Fruit fly (Drosophila melanogaster): ENCODE data around the gene mora.

DNA sequence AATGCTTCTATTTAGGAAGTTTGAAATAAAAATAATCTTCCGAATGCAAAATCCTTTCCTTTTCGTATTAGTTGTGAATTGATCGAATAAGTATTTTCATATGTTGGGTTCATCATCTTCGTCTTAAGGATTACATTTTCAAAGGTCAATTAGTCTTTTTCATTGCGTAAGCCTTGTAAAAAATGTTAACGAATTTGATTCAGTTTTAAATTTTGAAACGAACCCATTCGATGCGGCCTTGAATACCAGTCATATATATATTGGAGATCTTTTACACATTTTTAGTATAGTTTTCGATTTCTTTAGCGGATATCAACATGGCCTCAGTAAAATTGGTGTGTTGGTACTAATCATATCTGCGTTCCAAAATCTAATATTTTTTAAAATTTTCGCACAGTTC lies 42.5 kb downstream of the mora start, which contains the start of gene Acp95EF:
- TF ChIP-seq kay (GFP tag; ENCODE audit: borderline replicate concordance) (peak; percentile 71), cic (GFP tag; optimal IDR thresholded peaks at IDR 0.05) (no peak), Crg-1 (GFP tag; optimal IDR thresholded peaks at IDR 0.05) (no peak), CG14711 (tag; optimal IDR thresholded peaks at IDR 0.05) (no peak), CG11617 (GFP tag; optimal IDR thresholded peaks at IDR 0.05) (no peak), CG1620 (GFP tag; optimal IDR thresholded peaks at IDR 0.05) (no peak), CG7045 (GFP tag; optimal IDR thresholded peaks at IDR 0.05) (no peak), bab1 (GFP tag; optimal IDR thresholded peaks at IDR 0.05) (no peak), CG33017 (tag; optimal IDR thresholded peaks at IDR 0.05) (no peak), CG12768 (GFP tag; optimal IDR thresholded peaks at IDR 0.05) (no peak), CG7101 (tag; optimal IDR thresholded peaks at IDR 0.05) (no peak)
